Worm (Caenorhabditis elegans) whole organism, late embryonic: ENCODE data around the gene F22H10.1.

ENCODE experiments used
- C08G9.2 ChIP-seq: sonication (generic microtip); optimal IDR thresholded peaks from 2 replicates; lab custom pipeline; 2016; ENCODE audit warnings: mild to moderate bottlenecking, missing genetic modification characterization, moderate library complexity, missing compliant biosample characterization
- C38D4.7 ChIP-seq: fragments of 200-800 bp; sonication (Bioruptor generic); optimal IDR thresholded peaks from 2 replicates; lab custom pipeline; 2018; ENCODE audit warnings: mild to moderate bottlenecking, missing genetic modification characterization, moderate library complexity, missing compliant biosample characterization
- F13H6.1 ChIP-seq: sonication (generic microtip); optimal IDR thresholded peaks from 2 replicates; lab custom pipeline; 2016; ENCODE audit warnings: missing genetic modification characterization, missing compliant biosample characterization
- ama-1 ChIP-seq: fragments of 150-350 bp; optimal IDR thresholded peaks from 2 replicates; lab custom pipeline; 2014
- ceh-18 ChIP-seq: sonication (generic microtip); optimal IDR thresholded peaks from 2 replicates; lab custom pipeline; 2016; ENCODE audit warnings: missing genetic modification characterization, missing compliant biosample characterization
- ceh-2 ChIP-seq: sonication (generic microtip); optimal IDR thresholded peaks from 2 replicates; lab custom pipeline; 2016; ENCODE audit warnings: missing genotype, missing genetic modification characterization, missing compliant biosample characterization
- ceh-31 ChIP-seq: sonication (generic microtip); optimal IDR thresholded peaks from 2 replicates; lab custom pipeline; 2016; ENCODE audit warnings: missing genetic modification characterization, missing compliant biosample characterization
- ceh-48 ChIP-seq: sonication (generic microtip); optimal IDR thresholded peaks from 2 replicates; lab custom pipeline; 2016; ENCODE audit warnings: missing genetic modification characterization, inconsistent platforms, missing compliant biosample characterization
- ceh-6 ChIP-seq: fragments of 200-800 bp; sonication (Bioruptor generic); optimal IDR thresholded peaks from 2 replicates; lab custom pipeline; 2018; ENCODE audit warnings: mild to moderate bottlenecking, missing genetic modification characterization, missing compliant biosample characterization
- ceh-9 ChIP-seq: sonication (generic microtip); optimal IDR thresholded peaks from 2 replicates; lab custom pipeline; 2016; ENCODE audit warnings: mild to moderate bottlenecking, missing genetic modification characterization, inconsistent platforms, missing compliant biosample characterization
- che-1 ChIP-seq: sonication (generic microtip); optimal IDR thresholded peaks from 2 replicates; lab custom pipeline; 2016; ENCODE audit warnings: mild to moderate bottlenecking, missing genetic modification characterization, missing compliant biosample characterization
- dmd-4 ChIP-seq: sonication (generic microtip); optimal IDR thresholded peaks from 2 replicates; lab custom pipeline; 2016; ENCODE audit warnings: borderline replicate concordance, missing genetic modification characterization, missing compliant biosample characterization
- elt-2 ChIP-seq: sonication (generic microtip); optimal IDR thresholded peaks from 2 replicates; lab custom pipeline; 2016; ENCODE audit warnings: missing genetic modification reagents, missing genetic modification characterization, missing compliant biosample characterization
- elt-4 ChIP-seq: sonication (generic microtip); optimal IDR thresholded peaks from 2 replicates; lab custom pipeline; 2016; ENCODE audit warnings: missing genetic modification characterization, missing compliant biosample characterization
- ets-4 ChIP-seq: sonication (generic microtip); optimal IDR thresholded peaks from 2 replicates; lab custom pipeline; 2016; ENCODE audit warnings: missing genetic modification characterization, missing compliant biosample characterization
- eyg-1 ChIP-seq: sonication (generic microtip); optimal IDR thresholded peaks from 2 replicates; lab custom pipeline; 2016; ENCODE audit warnings: missing genotype, missing genetic modification characterization, missing compliant biosample characterization
- fax-1 ChIP-seq: sonication (generic microtip); optimal IDR thresholded peaks from 2 replicates; lab custom pipeline; 2016; ENCODE audit warnings: missing genotype, missing genetic modification characterization, missing compliant biosample characterization
- fkh-6 ChIP-seq: sonication (generic microtip); optimal IDR thresholded peaks from 2 replicates; lab custom pipeline; 2016; ENCODE audit warnings: missing genetic modification characterization, missing compliant biosample characterization
- gmeb-2 ChIP-seq: sonication (generic microtip); optimal IDR thresholded peaks from 2 replicates; lab custom pipeline; 2016; ENCODE audit warnings: missing genetic modification characterization, inconsistent platforms, missing compliant biosample characterization
- hlh-13 ChIP-seq: fragments of 200-800 bp; sonication (Bioruptor generic); optimal IDR thresholded peaks from 2 replicates; lab custom pipeline; 2018; ENCODE audit warnings: mild to moderate bottlenecking, missing genetic modification characterization, missing compliant biosample characterization
- hlh-15 ChIP-seq: sonication (generic microtip); optimal IDR thresholded peaks from 2 replicates; lab custom pipeline; 2016; ENCODE audit warnings: missing genetic modification characterization, missing compliant biosample characterization
- hlh-6 ChIP-seq: sonication (generic microtip); optimal IDR thresholded peaks from 2 replicates; lab custom pipeline; 2016; ENCODE audit warnings: missing genotype, missing genetic modification characterization, missing compliant biosample characterization
- hlh-8 ChIP-seq: sonication (generic microtip); optimal IDR thresholded peaks from 2 replicates; lab custom pipeline; 2016; ENCODE audit warnings: missing genotype, missing genetic modification characterization, missing compliant biosample characterization
- madf-2 ChIP-seq: sonication (generic microtip); optimal IDR thresholded peaks from 2 replicates; lab custom pipeline; 2017; ENCODE audit warnings: missing genetic modification characterization, missing compliant biosample characterization
- nfya-1 ChIP-seq: sonication (generic microtip); optimal IDR thresholded peaks from 2 replicates; lab custom pipeline; 2017; ENCODE audit warnings: missing genetic modification characterization, mild to moderate bottlenecking, missing compliant biosample characterization, antibody characterized with exemption, moderate library complexity
- nhr-232 ChIP-seq: sonication (generic microtip); optimal IDR thresholded peaks from 2 replicates; lab custom pipeline; 2016; ENCODE audit warnings: missing genetic modification characterization, missing compliant biosample characterization
- npax-4 ChIP-seq: sonication (generic microtip); optimal IDR thresholded peaks from 2 replicates; lab custom pipeline; 2016; ENCODE audit warnings: missing genetic modification characterization, missing compliant biosample characterization
- odd-2 ChIP-seq: sonication (generic microtip); optimal IDR thresholded peaks from 2 replicates; lab custom pipeline; 2017; ENCODE audit warnings: antibody characterized with exemption, mild to moderate bottlenecking, missing genetic modification characterization, missing compliant biosample characterization
- pat-9 ChIP-seq: fragments of 200-800 bp; sonication (Bioruptor generic); optimal IDR thresholded peaks from 2 replicates; lab custom pipeline; 2018; ENCODE audit warnings: mild to moderate bottlenecking, missing genetic modification characterization, moderate library complexity, missing compliant biosample characterization
- pha-4 ChIP-seq: fragments of 150-350 bp; optimal IDR thresholded peaks from 2 replicates; lab custom pipeline; 2018; ENCODE audit warnings: missing biosample characterization, missing genetic modification reagents, missing genetic modification characterization
- tbx-2 ChIP-seq: sonication (generic microtip); optimal IDR thresholded peaks from 2 replicates; lab custom pipeline; 2016; ENCODE audit warnings: missing genetic modification characterization, missing compliant biosample characterization
- tbx-7 ChIP-seq: sonication (generic microtip); optimal IDR thresholded peaks from 2 replicates; lab custom pipeline; 2016; ENCODE audit warnings: missing genotype, missing genetic modification characterization, missing compliant biosample characterization
- ttx-3 ChIP-seq: sonication (generic microtip); optimal IDR thresholded peaks from 2 replicates; lab custom pipeline; 2016; ENCODE audit warnings: missing genetic modification reagents, missing genetic modification characterization, missing compliant biosample characterization
- unc-3 ChIP-seq, 2 experiments: fragments of 200-800 bp in 1 of 2; sonication (Bioruptor generic) in 1 of 2; sonication (generic microtip) in 1 of 2; conservative IDR thresholded peaks in 1 of 2; optimal IDR thresholded peaks in 1 of 2; 2 replicates each; pipeline versions ENCODE4 v1.3.6 to Lab custom; 2016 to 2022; ENCODE audit warnings: missing compliant biosample characterization in 2 of 2, missing genetic modification characterization in 2 of 2, missing genetic modification reagents in 1 of 2
- unc-42 ChIP-seq: sonication (generic microtip); optimal IDR thresholded peaks from 2 replicates; lab custom pipeline; 2016; ENCODE audit warnings: missing genotype, missing genetic modification characterization, missing compliant biosample characterization
- zip-5 ChIP-seq: sonication (generic microtip); optimal IDR thresholded peaks from 2 replicates; lab custom pipeline; 2016; ENCODE audit warnings: missing genetic modification characterization, missing compliant biosample characterization

The F22H10.1 gene

DNA sequence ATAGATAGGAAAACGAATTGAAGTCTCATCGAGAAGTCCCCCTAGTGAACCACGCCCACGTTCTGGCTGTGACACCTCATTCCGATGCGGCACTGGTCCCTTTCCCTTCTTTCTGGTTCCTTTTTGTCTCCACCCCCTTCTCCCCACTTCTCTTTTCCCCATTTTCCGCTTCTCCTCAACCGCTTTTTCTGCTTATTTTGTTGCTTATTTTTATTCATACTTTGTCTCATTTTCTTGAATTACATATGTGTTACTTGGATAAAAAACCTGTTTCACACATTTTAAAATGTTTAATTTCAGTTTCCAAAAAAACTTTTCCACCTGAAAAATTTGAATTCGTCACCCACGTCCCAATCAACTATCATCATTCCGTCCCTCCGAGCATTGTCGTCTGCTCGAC, 9.1 kb downstream of the F22H10.1 start, which contains the start of gene lgc-53:
Gene lgc-53, plus strand, starts transcription at position 301 of the 400 bp plus-strand sequence.
- TF ChIP-seq nfya-1 (tag; lab: Kevin White, UChicago) (no peak), hlh-13 (GFP tag; lab: Kevin White, UChicago) (no peak), pha-4 (no peak), dmd-4 (tag; lab: Kevin White, UChicago) (no peak), che-1 (tag; lab: Kevin White, UChicago) (no peak), elt-2 (tag; lab: Kevin White, UChicago) (no peak), elt-4 (tag; lab: Kevin White, UChicago) (no peak), hlh-15 (no peak), tbx-7 (no peak), ets-4 (tag; lab: Kevin White, UChicago) (no peak), hlh-8 (tag; lab: Kevin White, UChicago) (no peak), F13H6.1 (tag; lab: Kevin White, UChicago) (no peak), fkh-6 (tag; lab: Kevin White, UChicago) (no peak), unc-3 (GFP tag; conservative IDR thresholded peaks at IDR 0.05; lab: Robert Waterston, UW) (no peak), unc-3 (tag; optimal IDR thresholded peaks at IDR 0.05; lab: Kevin White, UChicago) (no peak)

DNA sequence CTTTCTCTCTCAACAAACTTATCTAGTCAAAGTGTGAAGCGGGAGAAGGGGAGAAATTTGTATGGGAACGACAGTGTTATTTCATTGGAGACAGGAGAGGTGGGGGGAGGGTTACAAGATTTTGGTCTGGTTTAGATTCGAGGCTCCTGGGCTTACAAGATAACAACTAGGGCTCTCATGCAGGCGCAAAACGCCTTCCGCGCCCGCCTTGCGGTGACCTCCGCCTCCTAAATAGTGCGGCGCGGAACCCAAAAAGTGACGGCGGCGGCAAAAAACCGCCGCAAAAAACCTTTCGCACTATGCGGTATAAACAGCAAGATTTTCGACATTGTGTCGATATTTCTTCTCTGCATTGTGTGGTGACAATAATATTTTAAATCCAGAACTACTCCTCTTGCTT, 13.7 kb downstream of the F22H10.1 start:
- no peak for TF ChIP-seq hlh-6 (tag; lab: Kevin White, UChicago)
- TF ChIP-seq, all 69 proteins: peak for 0

DNA sequence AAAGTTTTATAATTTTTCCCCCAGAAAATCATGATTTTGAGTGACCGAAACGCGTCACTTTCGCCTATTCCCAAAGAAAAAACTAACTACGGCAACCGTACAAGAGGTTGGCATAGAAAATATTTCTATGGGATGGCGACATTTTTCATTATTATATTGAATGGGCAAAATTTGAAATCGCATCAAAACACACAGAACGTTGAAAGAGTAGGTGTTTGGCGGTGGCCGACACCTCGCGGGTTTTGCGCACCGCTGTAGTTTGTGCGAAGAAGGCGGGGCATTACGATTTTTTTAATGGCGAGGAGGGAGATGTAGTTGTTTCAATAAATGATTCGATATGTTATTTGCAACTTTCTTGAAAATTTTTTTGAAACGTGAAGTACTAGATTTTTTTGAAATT, 19.7 kb downstream of the F22H10.1 start:
- TF ChIP-seq gmeb-2 (tag; lab: Kevin White, UChicago) (no peak), eyg-1 (tag; lab: Kevin White, UChicago) (no peak), npax-4 (no peak), fax-1 (tag; lab: Kevin White, UChicago) (no peak), ceh-31 (tag; lab: Kevin White, UChicago) (no peak), pat-9 (tag; lab: Kevin White, UChicago) (no peak), F13H6.1 (tag; lab: Kevin White, UChicago) (no peak), fkh-6 (tag; lab: Kevin White, UChicago) (no peak), ceh-18 (tag; lab: Kevin White, UChicago) (no peak), madf-2 (tag; lab: Kevin White, UChicago) (no peak)

DNA sequence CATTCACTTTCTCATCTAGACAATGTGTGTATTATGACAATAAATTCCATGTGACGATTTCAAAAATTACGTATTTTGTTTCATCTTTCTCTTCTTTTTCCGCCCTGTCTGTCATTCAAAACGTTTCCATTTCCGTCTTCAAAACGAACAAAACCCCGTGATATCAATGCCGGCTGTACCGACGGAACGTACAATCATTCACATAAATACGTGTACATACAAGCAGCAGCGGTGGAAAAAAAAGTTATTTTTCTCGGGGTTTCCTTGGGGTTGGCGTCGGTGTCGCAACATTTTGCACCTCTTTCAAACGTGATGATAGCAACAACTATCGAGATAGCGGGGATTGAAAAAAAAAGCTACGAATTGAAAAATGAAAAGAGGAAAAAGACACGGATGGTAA, 22.7 kb downstream of the F22H10.1 start:
- TF ChIP-seq ceh-6 (GFP tag; lab: Kevin White, UChicago): no peak
- TF ChIP-seq C38D4.7: no peak
- no peak for TF ChIP-seq ttx-3 (tag; lab: Kevin White, UChicago)
- TF ChIP-seq ceh-2: no peak
- TF ChIP-seq tbx-2 (tag; lab: Kevin White, UChicago): no peak
- no peak for TF ChIP-seq unc-42 (tag; lab: Kevin White, UChicago)
- TF ChIP-seq dmd-4 (tag; lab: Kevin White, UChicago): no peak
- TF ChIP-seq hlh-6 (tag; lab: Kevin White, UChicago): no peak
- TF ChIP-seq C08G9.2 (tag; lab: Kevin White, UChicago): no peak
- TF ChIP-seq nhr-232: no peak
- no peak for TF ChIP-seq ama-1
- TF ChIP-seq odd-2 (tag; lab: Kevin White, UChicago): no peak
- TF ChIP-seq ceh-9 (tag; lab: Kevin White, UChicago): no peak
- no peak for TF ChIP-seq eyg-1 (tag; lab: Kevin White, UChicago)
- no peak for TF ChIP-seq zip-5 (tag; lab: Kevin White, UChicago)
- no peak for TF ChIP-seq tbx-7
- TF ChIP-seq ceh-48: no peak
- TF ChIP-seq F13H6.1 (tag; lab: Kevin White, UChicago): no peak
